Worm (Caenorhabditis elegans): ENCODE data around the gene tag-65.

- no peak for TF ChIP-seq ces-1 (GFP tag; optimal IDR thresholded peaks at IDR 0.05)
- TF ChIP-seq nhr-25 (tag; optimal IDR thresholded peaks at IDR 0.05; ENCODE audit: borderline replicate concordance, insufficient read depth), result no peak
- TF ChIP-seq ceh-44 (GFP tag; IDR thresholded peaks at IDR 0.05), result no peak
- TF ChIP-seq pha-4 (GFP tag; IDR thresholded peaks at IDR 0.05), result peak; percentile 23; the same call in 1 of the 2 replicates
- TF ChIP-seq pha-4 (tag; optimal IDR thresholded peaks at IDR 0.05), result no peak
- TF ChIP-seq skn-1 (tag; optimal IDR thresholded peaks at IDR 0.05), result no peak
These were observed 20.5 kb downstream of the tag-65 start for ce11 chrV:13657841-13658338.

Data from whole organism, L4 larva.